Worm (Caenorhabditis elegans): ENCODE results near the gene srsx-35.

srsx-35 gene

DNA sequence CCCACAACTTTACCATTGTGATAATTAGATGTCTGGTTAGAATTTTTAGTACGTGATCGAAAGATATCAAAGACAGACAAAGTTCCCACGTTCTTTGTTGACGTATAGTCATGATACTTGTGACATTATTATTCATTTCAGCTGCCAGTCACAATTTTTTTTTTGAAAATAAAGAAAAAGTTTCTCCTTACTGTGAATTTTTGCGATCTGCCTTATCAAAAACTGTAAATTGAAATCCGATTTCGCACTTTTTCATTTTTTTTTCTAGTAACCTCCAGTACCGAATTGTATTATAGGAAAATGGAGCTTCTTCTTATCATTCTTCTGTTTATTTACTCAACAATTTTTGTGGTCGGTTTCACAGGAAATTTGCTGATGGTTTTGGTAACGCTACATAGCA is at the start of gene srsx-35:
Gene srsx-35 (plus strand): TSS at position 301 of the 400 bp plus-strand sequence.
- TF ChIP-seq lin-39 (tag; optimal IDR thresholded peaks at IDR 0.05) (no peak), elt-2 (tag; optimal IDR thresholded peaks at IDR 0.05) (no peak), hmg-11 (tag; optimal IDR thresholded peaks at IDR 0.05) (no peak), lin-15B (tag; optimal IDR thresholded peaks at IDR 0.05) (no peak), fkh-10 (GFP tag; optimal IDR thresholded peaks at IDR 0.05) (no peak), nhr-28 (tag; optimal IDR thresholded peaks at IDR 0.05) (no peak), egl-5 (tag; optimal IDR thresholded peaks at IDR 0.05) (no peak), daf-12 (tag; optimal IDR thresholded peaks at IDR 0.05) (no peak), fkh-2 (tag; optimal IDR thresholded peaks at IDR 0.05) (no peak), nhr-12 (tag; optimal IDR thresholded peaks at IDR 0.05) (no peak), mml-1 (tag; optimal IDR thresholded peaks at IDR 0.05) (no peak), nhr-237 (tag; optimal IDR thresholded peaks at IDR 0.05) (no peak), egl-27 (tag; optimal IDR thresholded peaks at IDR 0.05) (no peak)

DNA sequence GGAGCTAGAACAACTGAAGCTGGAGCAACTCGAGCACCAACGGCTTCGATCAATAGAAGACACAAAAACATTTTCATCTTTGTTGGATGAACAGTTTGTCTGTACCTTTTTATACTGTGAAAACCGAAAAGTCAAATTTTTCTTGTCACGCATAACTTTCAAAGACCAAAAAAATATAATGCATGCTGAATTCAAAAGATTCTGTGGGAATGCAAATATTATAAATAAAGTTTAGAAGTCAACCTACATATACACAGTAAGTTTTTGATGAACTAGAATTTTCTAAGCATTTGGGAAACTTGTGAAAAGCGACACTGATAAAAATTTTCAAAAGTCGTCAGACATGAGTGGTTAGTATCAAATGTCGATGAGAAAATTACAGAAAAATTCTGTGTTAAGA is 47.6 kb upstream of the srsx-35 start, which contains the start of gene F46B3.15:
Gene F46B3.15 (minus strand): TSS at position 101 of the 400 bp plus-strand sequence.
- TF ChIP-seq egl-27 (tag; optimal IDR thresholded peaks at IDR 0.05) (no peak), ceh-82 (tag; optimal IDR thresholded peaks at IDR 0.05) (no peak), nhr-25 (tag; optimal IDR thresholded peaks at IDR 0.05) (no peak), fkh-2 (tag; optimal IDR thresholded peaks at IDR 0.05) (no peak)

DNA sequence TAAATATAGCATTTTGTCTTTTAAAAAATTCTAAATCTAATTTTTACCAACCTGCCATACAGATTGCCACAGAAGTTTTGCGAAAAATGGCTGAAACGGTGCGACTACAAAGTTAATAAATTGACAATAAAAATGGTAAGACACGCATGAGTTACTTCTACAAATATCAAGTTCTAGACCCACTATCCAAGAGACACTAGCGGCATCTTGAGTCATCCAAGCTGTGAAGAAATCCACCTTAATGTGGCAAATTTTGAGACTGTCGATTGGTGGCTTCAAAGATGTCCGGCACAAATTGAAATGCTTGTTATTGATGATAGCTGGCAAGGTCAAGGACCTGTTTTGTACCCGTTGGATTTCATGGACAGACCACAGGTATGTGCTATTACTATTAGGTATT is 46.9 kb upstream of the srsx-35 start, which contains the start of gene F46B3.16:
Gene F46B3.16 (plus strand): TSS at position 301 of the 400 bp plus-strand sequence.
- no peak for TF ChIP-seq lin-39 (tag; optimal IDR thresholded peaks at IDR 0.05)
- no peak for TF ChIP-seq aly-2 (tag; optimal IDR thresholded peaks at IDR 0.05)
- no peak for TF ChIP-seq unc-62 (GFP tag; optimal IDR thresholded peaks at IDR 0.05)
- no peak for TF ChIP-seq pqm-1 (tag; optimal IDR thresholded peaks at IDR 0.05)
- TF ChIP-seq egl-27 (tag; optimal IDR thresholded peaks at IDR 0.05) = no peak
- TF ChIP-seq lin-15B (tag; optimal IDR thresholded peaks at IDR 0.05) = no peak
- no peak for TF ChIP-seq pha-4 (tag; optimal IDR thresholded peaks at IDR 0.05)
- TF ChIP-seq mdl-1 (tag; optimal IDR thresholded peaks at IDR 0.05) = no peak
- no peak for TF ChIP-seq ceh-9 (tag; optimal IDR thresholded peaks at IDR 0.05)
- no peak for TF ChIP-seq jun-1 (tag; optimal IDR thresholded peaks at IDR 0.05)
- no peak for TF ChIP-seq nhr-76 (tag; optimal IDR thresholded peaks at IDR 0.05)

DNA sequence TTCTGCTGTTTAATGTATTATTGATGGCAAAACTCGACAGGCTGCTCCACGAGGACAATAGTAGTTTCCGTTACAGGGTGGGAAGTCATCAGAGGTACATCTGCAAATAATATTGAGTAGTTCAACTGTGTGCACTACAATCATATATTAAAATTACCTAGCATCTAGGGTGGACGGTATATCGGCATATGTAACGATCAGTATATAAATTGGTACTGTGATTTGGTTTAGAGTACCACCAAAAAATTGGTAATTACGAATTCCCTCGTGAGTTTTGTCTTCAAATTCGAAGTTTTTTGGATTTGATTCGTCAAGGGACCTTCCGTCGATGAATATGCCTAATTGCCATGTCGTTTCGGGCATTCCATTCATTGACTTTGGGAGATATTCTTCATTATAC is 44.4 kb upstream of the srsx-35 start, which contains the start of gene ttr-13:
Gene ttr-13 (minus strand): TSS at position 101 of the 400 bp plus-strand sequence.
- TF ChIP-seq nhr-23 (tag; optimal IDR thresholded peaks at IDR 0.05) = no peak
- no peak for TF ChIP-seq ceh-28 (tag; optimal IDR thresholded peaks at IDR 0.05)
- no peak for TF ChIP-seq fos-1 (tag; optimal IDR thresholded peaks at IDR 0.05)
- no peak for TF ChIP-seq sea-2 (GFP tag; optimal IDR thresholded peaks at IDR 0.05)
- no peak for TF ChIP-seq nhr-43 (tag; optimal IDR thresholded peaks at IDR 0.05; ENCODE audit: poor library complexity, severe bottlenecking)
- TF ChIP-seq fkh-10 (GFP tag; optimal IDR thresholded peaks at IDR 0.05) = no peak
- no peak for TF ChIP-seq nhr-67 (tag; optimal IDR thresholded peaks at IDR 0.05)

DNA sequence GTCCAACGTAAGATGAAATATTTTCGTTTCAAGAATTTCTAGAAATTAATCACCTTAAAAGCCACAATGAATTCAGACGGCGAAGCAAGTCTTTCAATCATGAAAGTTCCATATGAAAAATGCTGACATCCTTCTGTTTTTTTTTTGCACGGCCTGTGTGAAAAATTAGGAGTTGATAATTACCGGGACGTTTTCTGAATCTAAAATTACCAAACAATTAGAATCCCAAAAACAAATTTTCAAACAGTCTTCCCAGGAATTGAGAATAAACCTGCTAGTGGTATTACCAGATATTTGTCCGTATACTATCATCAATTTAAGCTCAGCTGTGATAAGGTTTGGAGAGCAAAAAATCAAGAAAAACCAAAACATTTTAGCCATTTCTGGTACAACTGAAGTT is 42.9 kb upstream of the srsx-35 start, which contains the start of gene Y44A6B.3:
Gene Y44A6B.3 (minus strand): TSS at position 101 of the 400 bp plus-strand sequence.
- TF ChIP-seq elt-1 (tag; optimal IDR thresholded peaks at IDR 0.05) (no peak), pqm-1 (tag; optimal IDR thresholded peaks at IDR 0.05) (no peak), mdl-1 (tag; optimal IDR thresholded peaks at IDR 0.05) (no peak), nhr-76 (tag; optimal IDR thresholded peaks at IDR 0.05) (no peak), skn-1 (tag; optimal IDR thresholded peaks at IDR 0.05) (no peak), nhr-67 (tag; optimal IDR thresholded peaks at IDR 0.05) (no peak), nhr-11 (tag; optimal IDR thresholded peaks at IDR 0.05) (no peak), nfya-1 (tag; optimal IDR thresholded peaks at IDR 0.05; ENCODE audit: insufficient read depth) (no peak), ceh-9 (tag; optimal IDR thresholded peaks at IDR 0.05) (no peak), eor-1 (tag; optimal IDR thresholded peaks at IDR 0.05) (no peak), zag-1 (tag; optimal IDR thresholded peaks at IDR 0.05) (no peak)

All from whole organism, L3 larva.